Worm (Caenorhabditis elegans) whole organism, young adult: ENCODE measurements around the gene abhd-12.

ENCODE experiments used
- B0261.1 ChIP-seq: sonication (generic microtip); optimal IDR thresholded peaks from 2 replicates; lab custom pipeline; 2016; ENCODE audit warnings: mild to moderate bottlenecking, missing genetic modification characterization, moderate library complexity, missing compliant biosample characterization
- C06A6.2 ChIP-seq: fragments of 200-800 bp; sonication (Bioruptor generic); conservative IDR thresholded peaks from 2 replicates; pipeline ENCODE4 v1.3.6; 2022; ENCODE audit warnings: missing genetic modification characterization, missing compliant biosample characterization
- D2030.7 ChIP-seq: fragments of 200-800 bp; sonication (Bioruptor generic); IDR thresholded peaks from 2 replicates; pipeline ENCODE4 v1.3.6; 2022; ENCODE audit warnings: missing genetic modification reagents, missing genetic modification characterization, missing compliant biosample characterization
- F22D6.2 ChIP-seq: sonication (generic microtip); optimal IDR thresholded peaks from 2 replicates; lab custom pipeline; 2016; ENCODE audit warnings: mild to moderate bottlenecking, missing genetic modification characterization, missing compliant biosample characterization
- F23B12.7 ChIP-seq: sonication (generic microtip); optimal IDR thresholded peaks from 2 replicates; lab custom pipeline; 2017; ENCODE audit warnings: missing genetic modification characterization, mild to moderate bottlenecking, missing compliant biosample characterization, antibody characterized with exemption, moderate library complexity; ENCODE audit not compliant: insufficient read depth
- F49E8.2 ChIP-seq: sonication (generic microtip); optimal IDR thresholded peaks from 3 replicates; lab custom pipeline; 2017; ENCODE audit warnings: missing genetic modification characterization, mild to moderate bottlenecking, missing compliant biosample characterization, antibody characterized with exemption, moderate library complexity; ENCODE audit not compliant: insufficient read depth
- Y95B8A.8 ChIP-seq: fragments of 200-800 bp; sonication (Bioruptor generic); IDR thresholded peaks from 2 replicates; pipeline ENCODE4 v1.3.6; 2022; ENCODE audit warnings: missing genetic modification reagents, missing genetic modification characterization, missing compliant biosample characterization
- aptf-2 ChIP-seq: fragments of 200-800 bp; sonication (Bioruptor generic); conservative IDR thresholded peaks from 2 replicates; pipeline ENCODE4 v1.3.6; 2022; ENCODE audit warnings: missing genetic modification reagents, missing genetic modification characterization, missing compliant biosample characterization
- attf-5 ChIP-seq: fragments of 200-800 bp; sonication (Bioruptor generic); optimal IDR thresholded peaks from 2 replicates; lab custom pipeline; 2018; ENCODE audit warnings: mild to moderate bottlenecking, missing genetic modification characterization, missing compliant biosample characterization
- cebp-1 ChIP-seq, 2 experiments: fragments of 200-800 bp in 1 of 2; sonication (Bioruptor generic) in 1 of 2; sonication (generic microtip) in 1 of 2; IDR thresholded peaks in 1 of 2; optimal IDR thresholded peaks in 1 of 2; 2 replicates each; pipeline versions ENCODE4 v1.3.6 to Lab custom; 2017 to 2022; ENCODE audit warnings: missing compliant biosample characterization in 2 of 2, missing genetic modification characterization in 2 of 2, mild to moderate bottlenecking in 1 of 2, missing genetic modification reagents in 1 of 2, moderate library complexity in 1 of 2
- ceh-27 ChIP-seq: fragments of 200-800 bp; sonication (Bioruptor generic); optimal IDR thresholded peaks from 2 replicates; lab custom pipeline; 2018; ENCODE audit warnings: mild to moderate bottlenecking, missing genetic modification characterization, moderate library complexity, missing compliant biosample characterization
- ceh-58 ChIP-seq: fragments of 200-800 bp; sonication (Bioruptor generic); IDR thresholded peaks from 2 replicates; pipeline ENCODE4 v1.3.6; 2022; ENCODE audit warnings: missing genetic modification characterization, missing compliant biosample characterization
- dox-1 ChIP-seq: fragments of 200-800 bp; sonication (Bioruptor generic); IDR thresholded peaks from 2 replicates; pipeline ENCODE4 v1.3.6; 2022; ENCODE audit warnings: missing genetic modification reagents, missing genetic modification characterization, missing compliant biosample characterization
- egl-18 ChIP-seq: fragments of 200-800 bp; sonication (Bioruptor generic); IDR thresholded peaks from 2 replicates; pipeline ENCODE4 v1.3.6; 2022; ENCODE audit warnings: missing genetic modification reagents, missing genetic modification characterization, missing compliant biosample characterization
- ekl-4 ChIP-seq: fragments of 200-800 bp; sonication (Bioruptor generic); IDR thresholded peaks from 2 replicates; pipeline ENCODE4 v1.3.6; 2022; ENCODE audit warnings: missing genetic modification reagents, missing genetic modification characterization, missing compliant biosample characterization
- him-1 ChIP-seq: sonication (generic microtip); optimal IDR thresholded peaks from 2 replicates; lab custom pipeline; 2016; ENCODE audit warnings: missing genotype, missing genetic modification reagents, missing genetic modification characterization, missing compliant biosample characterization
- hlh-12 ChIP-seq: sonication (generic microtip); optimal IDR thresholded peaks from 2 replicates; lab custom pipeline; 2016; ENCODE audit warnings: missing genetic modification characterization, missing compliant biosample characterization
- hmg-1.2 ChIP-seq: fragments of 200-800 bp; sonication (Bioruptor generic); IDR thresholded peaks from 2 replicates; pipeline ENCODE4 v1.3.6; 2022; ENCODE audit warnings: missing genetic modification reagents, missing genetic modification characterization, missing compliant biosample characterization
- lag-1 ChIP-seq: fragments of 200-800 bp; sonication (Bioruptor generic); IDR thresholded peaks from 2 replicates; pipeline ENCODE4 v1.3.6; 2022; ENCODE audit warnings: missing genetic modification reagents, missing genetic modification characterization, missing compliant biosample characterization
- lin-35 ChIP-seq, 3 experiments: fragments of 150-350 bp in 2 of 3; sonication (generic microtip) in 1 of 3; optimal IDR thresholded peaks; 2 replicates each; lab custom pipeline; 2014 to 2018; ENCODE audit warnings: missing biosample characterization in 3 of 3, missing genetic modification characterization in 3 of 3, missing genetic modification reagents in 3 of 3
- mcd-1 ChIP-seq: fragments of 200-800 bp; sonication (Bioruptor generic); IDR thresholded peaks from 2 replicates; pipeline ENCODE4 v1.3.6; 2022; ENCODE audit warnings: missing genetic modification reagents, missing genetic modification characterization, missing compliant biosample characterization
- mes-4 ChIP-seq: sonication (generic microtip); optimal IDR thresholded peaks from 2 replicates; lab custom pipeline; 2016; ENCODE audit warnings: missing genotype, missing genetic modification characterization, missing compliant biosample characterization
- nfyb-1 ChIP-seq: fragments of 200-800 bp; sonication (Bioruptor generic); IDR thresholded peaks from 2 replicates; pipeline ENCODE4 v1.3.6; 2022; ENCODE audit warnings: missing genetic modification reagents, missing genetic modification characterization, missing compliant biosample characterization
- nhr-120 ChIP-seq: fragments of 200-800 bp; sonication (Bioruptor generic); IDR thresholded peaks from 2 replicates; pipeline ENCODE4 v1.3.6; 2022; ENCODE audit warnings: missing genetic modification characterization, missing compliant biosample characterization
- nhr-80 ChIP-seq: sonication (generic microtip); optimal IDR thresholded peaks from 2 replicates; lab custom pipeline; 2016; ENCODE audit warnings: missing genetic modification characterization, missing compliant biosample characterization
- snpc-4 ChIP-seq, 5 experiments: fragments of 150-350 bp in 1 of 5; sonication (generic microtip) in 4 of 5; optimal IDR thresholded peaks; 2 replicates each; lab custom pipeline; 2014 to 2018; ENCODE audit warnings: missing genetic modification characterization in 5 of 5, missing biosample characterization in 3 of 5, antibody characterized with exemption in 2 of 5, mild to moderate bottlenecking in 2 of 5, missing compliant biosample characterization in 2 of 5, missing genotype in 2 of 5, moderate library complexity in 2 of 5, missing genetic modification reagents in 1 of 5
- unc-130 ChIP-seq: sonication (generic microtip); optimal IDR thresholded peaks from 2 replicates; lab custom pipeline; 2016; ENCODE audit warnings: missing genetic modification reagents, missing genetic modification characterization, missing compliant biosample characterization
- zfh-2 ChIP-seq: fragments of 200-800 bp; sonication (Bioruptor generic); conservative IDR thresholded peaks from 2 replicates; pipeline ENCODE4 v1.3.6; 2022; ENCODE audit warnings: missing genetic modification reagents, missing genetic modification characterization, missing compliant biosample characterization
- zim-3 ChIP-seq: sonication (generic microtip); optimal IDR thresholded peaks from 2 replicates; lab custom pipeline; 2017; ENCODE audit warnings: mild to moderate bottlenecking, missing genetic modification characterization, moderate library complexity, missing compliant biosample characterization
- ztf-25 ChIP-seq: fragments of 200-800 bp; sonication (Bioruptor generic); IDR thresholded peaks from 2 replicates; pipeline ENCODE4 v1.3.6; 2022; ENCODE audit warnings: missing genetic modification reagents, missing genetic modification characterization, missing compliant biosample characterization
- ztf-28 ChIP-seq: fragments of 200-800 bp; sonication (Bioruptor generic); IDR thresholded peaks from 2 replicates; pipeline ENCODE4 v1.3.6; 2022; ENCODE audit warnings: missing genetic modification reagents, missing genetic modification characterization, missing compliant biosample characterization

Gene abhd-12

ce11 chrV:7971376-7971775 lies 12.3 kb upstream of the abhd-12 start:
- TF ChIP-seq lag-1 = no peak
- TF ChIP-seq mes-4 (tag; lab: Kevin White, UChicago) = no peak
- no peak for TF ChIP-seq hlh-12
- TF ChIP-seq C06A6.2 = no peak
- TF ChIP-seq F22D6.2 = no peak
- TF ChIP-seq zim-3 (tag; lab: Kevin White, UChicago) = no peak
- no peak for TF ChIP-seq F23B12.7 (tag; lab: Kevin White, UChicago)

DNA sequence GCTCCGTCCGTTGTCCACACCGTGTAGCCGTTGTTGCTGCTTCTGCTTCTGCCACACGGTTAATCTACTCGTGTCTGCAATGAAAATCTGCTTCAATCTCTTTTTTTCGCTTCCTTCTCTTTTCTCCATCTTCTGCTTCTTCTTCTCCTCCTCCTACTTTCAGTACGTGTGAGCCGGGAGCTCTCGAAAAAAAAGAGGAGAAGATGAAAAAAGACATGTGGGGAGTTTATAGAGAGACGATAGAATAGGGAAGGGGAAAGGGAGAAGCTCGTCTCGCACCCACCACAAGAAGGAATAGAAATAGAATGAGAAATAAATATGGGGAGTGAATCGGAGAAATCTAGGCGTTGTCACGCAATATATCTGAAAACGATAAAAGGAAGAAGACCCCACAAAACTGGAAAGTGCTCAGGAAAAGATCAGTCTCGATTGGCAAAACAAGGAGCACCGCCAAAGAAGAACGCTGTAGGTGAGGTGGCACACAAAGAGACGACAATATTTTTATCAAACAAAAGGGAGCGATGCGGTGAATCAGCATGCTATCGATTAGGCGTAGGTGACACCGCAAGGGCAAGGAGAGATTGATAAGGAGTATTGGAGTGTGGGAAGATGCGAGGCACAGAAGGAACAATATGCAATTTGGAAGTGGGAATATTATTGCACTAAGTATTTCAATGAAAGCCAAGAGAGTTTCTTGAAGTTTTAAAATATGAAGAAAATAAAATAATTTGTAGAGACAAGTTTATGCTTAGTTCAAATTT lies 5.8 kb upstream of the abhd-12 start, which contains the start of gene let-413:
Gene let-413 (minus strand): TSS at position 76 of the 761 bp plus-strand sequence.
- no peak for TF ChIP-seq aptf-2
- TF ChIP-seq ztf-28 (GFP tag; lab: Robert Waterston, UW) = no peak
- TF ChIP-seq nhr-80 = peak; percentile 70
- no peak for TF ChIP-seq C06A6.2
- TF ChIP-seq lin-35 (GFP tag; optimal IDR thresholded peaks at IDR 0.05; lab: Kevin White, UChicago) = no peak
- TF ChIP-seq zfh-2 (GFP tag; lab: Robert Waterston, UW) = peak; percentile 15
- TF ChIP-seq F49E8.2 (tag; lab: Kevin White, UChicago) = no peak
- no peak for TF ChIP-seq Y95B8A.8 (GFP tag; lab: Robert Waterston, UW)

- no peak for TF ChIP-seq egl-18 (GFP tag; lab: Robert Waterston, UW)
- TF ChIP-seq D2030.7 (GFP tag; lab: Robert Waterston, UW) = no peak
- TF ChIP-seq F49E8.2 (tag; lab: Kevin White, UChicago) = no peak
- peak; percentile 44; the same call in 1 of the 2 replicates for TF ChIP-seq dox-1 (GFP tag; lab: Robert Waterston, UW)
- no peak for TF ChIP-seq snpc-4 (GFP tag; optimal IDR thresholded peaks at IDR 0.05; lab: Kevin White, UChicago)
- peak in 2 of 4 experiments; percentile 14 to 22 for TF ChIP-seq snpc-4 (tag; optimal IDR thresholded peaks at IDR 0.05; lab: Kevin White, UChicago)
- no peak for TF ChIP-seq ceh-58
- no peak for TF ChIP-seq him-1 (tag; lab: Kevin White, UChicago)
- peak; percentile 62 for TF ChIP-seq attf-5
- no peak for TF ChIP-seq F22D6.2
- 0 out of 2 replicates have a peak, but pooled peaks have one; percentile 22 for TF ChIP-seq mcd-1 (GFP tag; lab: Robert Waterston, UW)
- TF ChIP-seq cebp-1 (GFP tag; IDR thresholded peaks at IDR 0.05; lab: Robert Waterston, UW) = no peak
- TF ChIP-seq cebp-1 (tag; optimal IDR thresholded peaks at IDR 0.05; lab: Kevin White, UChicago) = peak; percentile 44
- TF ChIP-seq ceh-27 (GFP tag; lab: Kevin White, UChicago) = peak; percentile 49
- TF ChIP-seq ekl-4 (GFP tag; lab: Robert Waterston, UW) = no peak
- TF ChIP-seq unc-130 (GFP tag; lab: Kevin White, UChicago) = no peak
- peak; percentile 44; the same call in 1 of the 2 replicates for TF ChIP-seq hmg-1.2 (GFP tag; lab: Robert Waterston, UW)
- no peak for TF ChIP-seq F23B12.7 (tag; lab: Kevin White, UChicago)
- no peak for TF ChIP-seq Y95B8A.8 (GFP tag; lab: Robert Waterston, UW)
- TF ChIP-seq nhr-120 (GFP tag; lab: Robert Waterston, UW) = no peak
- TF ChIP-seq nhr-80 = peak; percentile 44
- no peak for TF ChIP-seq ztf-25 (GFP tag; lab: Robert Waterston, UW)
- no peak for TF ChIP-seq nfyb-1 (GFP tag; lab: Robert Waterston, UW)
- no peak for TF ChIP-seq B0261.1 (tag; lab: Kevin White, UChicago)
- TF ChIP-seq, all 124 proteins: peak for 8
These were observed 4.9 kb upstream of the abhd-12 start for ce11 chrV:7978798-7979197.
